Worm (Caenorhabditis elegans) whole organism, L2 larva: ENCODE data around the gene Y45F3A.1.

Experiments
- R02D3.7 ChIP-seq: fragments of 150-350 bp; optimal IDR thresholded peaks from 2 replicates; lab custom pipeline; 2014; ENCODE audit warnings: missing biosample characterization, missing genetic modification characterization
- elt-1 ChIP-seq: fragments of 150-350 bp; optimal IDR thresholded peaks from 2 replicates; lab custom pipeline; 2014; ENCODE audit warnings: missing biosample characterization, missing genetic modification characterization
- elt-3 ChIP-seq: sonication (generic microtip); optimal IDR thresholded peaks from 2 replicates; lab custom pipeline; 2017; ENCODE audit warnings: missing biosample characterization, missing genetic modification characterization
- lsy-2 ChIP-seq, 2 experiments: fragments of 150-350 bp in 1 of 2; sonication (generic microtip) in 1 of 2; optimal IDR thresholded peaks; 2 replicates each; lab custom pipeline; 2014 to 2017; ENCODE audit warnings: missing biosample characterization in 2 of 2, missing genetic modification characterization in 2 of 2
- nhr-21 ChIP-seq: fragments of 150-350 bp; optimal IDR thresholded peaks from 2 replicates; lab custom pipeline; 2014; ENCODE audit warnings: missing biosample characterization, missing genetic modification characterization
- nhr-23 ChIP-seq: fragments of 150-350 bp; optimal IDR thresholded peaks from 2 replicates; lab custom pipeline; 2014; ENCODE audit warnings: missing biosample characterization, missing genetic modification reagents, missing genetic modification characterization
- nhr-6 ChIP-seq: fragments of 150-350 bp; optimal IDR thresholded peaks from 2 replicates; lab custom pipeline; 2014; ENCODE audit warnings: missing biosample characterization, missing genetic modification characterization
- peb-1 ChIP-seq: fragments of 150-350 bp; optimal IDR thresholded peaks from 2 replicates; lab custom pipeline; 2014; ENCODE audit warnings: missing biosample characterization, missing genetic modification characterization
- snpc-4 ChIP-seq: fragments of 150-350 bp; optimal IDR thresholded peaks from 2 replicates; lab custom pipeline; 2014; ENCODE audit warnings: missing biosample characterization, missing genetic modification characterization
- unc-55 ChIP-seq: fragments of 150-350 bp; sonication (generic microtip); optimal IDR thresholded peaks from 3 replicates; lab custom pipeline; 2014; ENCODE audit warnings: missing biosample characterization, missing genetic modification reagents, missing genetic modification characterization
- zag-1 ChIP-seq: fragments of 150-350 bp; optimal IDR thresholded peaks from 2 replicates; lab custom pipeline; 2014; ENCODE audit warnings: missing biosample characterization, missing genetic modification characterization
- ztf-4 ChIP-seq: fragments of 150-350 bp; optimal IDR thresholded peaks from 2 replicates; lab custom pipeline; 2014; ENCODE audit warnings: missing biosample characterization, missing genetic modification characterization

DNA sequence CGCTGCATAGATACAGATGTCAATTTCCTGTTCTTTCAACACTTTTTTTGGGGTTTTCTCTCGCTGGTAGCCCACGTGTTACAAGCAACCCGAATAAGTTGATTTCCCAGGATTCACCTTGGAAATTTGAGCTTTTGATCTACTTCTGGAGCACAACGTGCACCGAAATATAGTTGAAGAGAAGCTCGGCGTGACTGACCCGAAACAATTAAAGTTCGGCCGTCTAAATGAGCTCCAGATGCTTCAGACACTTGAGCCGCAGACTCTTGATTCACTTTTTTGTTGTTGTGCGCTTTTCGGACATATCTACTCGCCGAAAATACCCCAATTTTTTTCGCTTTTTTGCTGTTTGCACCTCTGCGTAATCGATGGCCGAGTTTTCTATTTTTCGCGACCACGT is 42.8 kb downstream of the Y45F3A.1 start:
- no peak for TF ChIP-seq peb-1 (tag; lab: Kevin White, UChicago)
- TF ChIP-seq snpc-4 (tag; lab: Kevin White, UChicago) = no peak
- no peak for TF ChIP-seq elt-3 (tag; lab: Kevin White, UChicago)
- no peak for TF ChIP-seq unc-55
- TF ChIP-seq R02D3.7 (tag; lab: Kevin White, UChicago) = no peak
- no peak for TF ChIP-seq lsy-2 (tag; optimal IDR thresholded peaks at IDR 0.05; lab: Kevin White, UChicago)
- no peak for TF ChIP-seq nhr-21 (tag; lab: Kevin White, UChicago)
- TF ChIP-seq nhr-6 (tag; lab: Kevin White, UChicago) = no peak
- no peak for TF ChIP-seq nhr-23 (tag; lab: Kevin White, UChicago)
- TF ChIP-seq zag-1 (tag; lab: Kevin White, UChicago) = no peak
- TF ChIP-seq elt-1 (tag; lab: Kevin White, UChicago) = no peak
- TF ChIP-seq ztf-4 (tag; lab: Kevin White, UChicago) = no peak
